Fruit fly (Drosophila melanogaster) whole organism, embryonic: ENCODE measurements around the gene CG10280.

ENCODE experiments used
- Atf6 ChIP-seq: fragments of 200-800 bp; sonication (Bioruptor generic); IDR thresholded peaks from 2 replicates; pipeline ENCODE4 v1.3.6; 2022; ENCODE audit warnings: missing biosample characterization, missing genetic modification characterization
- Bdp1 ChIP-seq: fragments of 200-800 bp; sonication (Bioruptor generic); optimal IDR thresholded peaks from 3 replicates; lab custom pipeline; 2016; ENCODE audit warnings: missing biosample characterization, missing genetic modification characterization
- BtbVII ChIP-seq: fragments of 200-800 bp; sonication (Bioruptor generic); optimal IDR thresholded peaks from 3 replicates; lab custom pipeline; 2017; ENCODE audit warnings: missing biosample characterization, mild to moderate bottlenecking, missing genetic modification characterization
- CG10979 ChIP-seq: fragments of 200-800 bp; sonication (Bioruptor generic); optimal IDR thresholded peaks from 2 replicates; lab custom pipeline; 2018; ENCODE audit warnings: missing biosample characterization, mild to moderate bottlenecking, missing genetic modification characterization, moderate library complexity
- CG11085 ChIP-seq: fragments of 200-800 bp; sonication (Bioruptor generic); IDR thresholded peaks from 2 replicates; pipeline ENCODE4 v1.3.6; 2022; ENCODE audit warnings: missing biosample characterization, missing genetic modification characterization
- CG11247 ChIP-seq: fragments of 200-800 bp; sonication (Bioruptor generic); IDR thresholded peaks from 2 replicates; pipeline ENCODE4 v1.3.6; 2022; ENCODE audit warnings: missing biosample characterization, missing genetic modification characterization
- CG11398 ChIP-seq: fragments of 200-800 bp; sonication (Bioruptor generic); optimal IDR thresholded peaks from 2 replicates; lab custom pipeline; 2016; ENCODE audit warnings: missing biosample characterization, missing genetic modification characterization
- CG12236 ChIP-seq: fragments of 200-800 bp; sonication (Bioruptor generic); optimal IDR thresholded peaks from 2 replicates; lab custom pipeline; 2016; ENCODE audit warnings: missing biosample characterization, missing genetic modification characterization
- CG16779 ChIP-seq: fragments of 200-800 bp; sonication (Bioruptor generic); IDR thresholded peaks from 2 replicates; pipeline ENCODE4 v1.3.6; 2022; ENCODE audit warnings: missing biosample characterization, missing genetic modification characterization
- CG1792 ChIP-seq: fragments of 200-800 bp; sonication (Bioruptor generic); optimal IDR thresholded peaks from 2 replicates; lab custom pipeline; 2016; ENCODE audit warnings: missing biosample characterization, missing genetic modification characterization
- CG2678 ChIP-seq: fragments of 200-800 bp; sonication (Bioruptor generic); optimal IDR thresholded peaks from 3 replicates; lab custom pipeline; 2019; ENCODE audit warnings: missing biosample characterization, mild to moderate bottlenecking, missing genetic modification characterization, moderate library complexity
- CG31441 ChIP-seq: fragments of 200-800 bp; sonication (Bioruptor generic); IDR thresholded peaks from 2 replicates; pipeline ENCODE4 v1.3.6; 2022; ENCODE audit warnings: missing biosample characterization, missing genetic modification characterization
- CG32772 ChIP-seq: fragments of 200-800 bp; sonication (Bioruptor generic); IDR thresholded peaks from 2 replicates; pipeline ENCODE4 v1.3.6; 2022; ENCODE audit warnings: missing biosample characterization, missing genetic modification characterization
- CG4282 ChIP-seq: fragments of 200-800 bp; sonication (Bioruptor generic); optimal IDR thresholded peaks from 2 replicates; lab custom pipeline; 2016; ENCODE audit warnings: missing biosample characterization, missing genetic modification characterization
- CG4404 ChIP-seq: fragments of 200-800 bp; sonication (Bioruptor generic); IDR thresholded peaks from 2 replicates; pipeline ENCODE4 v1.3.6; 2022; ENCODE audit warnings: missing biosample characterization, missing genetic modification characterization
- CG4854 ChIP-seq: fragments of 200-800 bp; sonication (Bioruptor generic); optimal IDR thresholded peaks from 2 replicates; lab custom pipeline; 2016; ENCODE audit warnings: missing biosample characterization, missing genetic modification characterization, inconsistent platforms
- CG6254 ChIP-seq: fragments of 200-800 bp; sonication (Bioruptor generic); optimal IDR thresholded peaks from 3 replicates; lab custom pipeline; 2017; ENCODE audit warnings: mild to moderate bottlenecking, missing biosample characterization, missing genetic modification reagents, missing genetic modification characterization
- CG6654 ChIP-seq: fragments of 200-800 bp; sonication (Bioruptor generic); optimal IDR thresholded peaks from 2 replicates; lab custom pipeline; 2017; ENCODE audit warnings: missing biosample characterization, mild to moderate bottlenecking, missing genetic modification characterization
- CG7786 ChIP-seq: fragments of 200-800 bp; sonication (Bioruptor generic); optimal IDR thresholded peaks from 2 replicates; lab custom pipeline; 2016; ENCODE audit warnings: missing biosample characterization, missing genetic modification characterization
- CG8089 ChIP-seq: fragments of 200-800 bp; sonication (Bioruptor generic); optimal IDR thresholded peaks from 3 replicates; lab custom pipeline; 2016; ENCODE audit warnings: missing biosample characterization, missing genetic modification characterization
- Camta ChIP-seq: fragments of 200-800 bp; sonication (Bioruptor generic); optimal IDR thresholded peaks from 2 replicates; lab custom pipeline; 2016; ENCODE audit warnings: missing biosample characterization, missing genetic modification characterization
- Elba2 ChIP-seq: fragments of 200-800 bp; sonication (Bioruptor generic); optimal IDR thresholded peaks from 3 replicates; lab custom pipeline; 2016; ENCODE audit warnings: missing biosample characterization, missing genetic modification characterization
- Ets65A ChIP-seq: fragments of 200-800 bp; sonication (Bioruptor generic); peaks from one replicate; lab custom pipeline; 2016; ENCODE audit warnings: missing biosample characterization, missing genetic modification characterization
- H2.0 ChIP-seq: fragments of 200-800 bp; sonication (Bioruptor generic); IDR thresholded peaks from 2 replicates; pipeline ENCODE4 v1.3.6; 2022; ENCODE audit warnings: missing biosample characterization, missing genetic modification characterization
- HLHmδ ChIP-seq: fragments of 200-800 bp; sonication (Bioruptor generic); optimal IDR thresholded peaks from 2 replicates; lab custom pipeline; 2018; ENCODE audit warnings: missing biosample characterization, mild to moderate bottlenecking, missing genetic modification characterization, moderate library complexity
- HmgZ ChIP-seq: fragments of 200-800 bp; sonication (Bioruptor generic); optimal IDR thresholded peaks from 2 replicates; lab custom pipeline; 2018; ENCODE audit warnings: missing biosample characterization, mild to moderate bottlenecking, missing genetic modification characterization
- Hr39 ChIP-seq: fragments of >200 bp; optimal IDR thresholded peaks from 2 replicates; lab custom pipeline; 2017
- Opbp ChIP-seq: fragments of 200-800 bp; sonication (Bioruptor generic); IDR thresholded peaks from 3 replicates; pipeline ENCODE4 v1.3.6; 2022; ENCODE audit warnings: missing biosample characterization, missing genetic modification characterization; ENCODE audit not compliant: partially characterized antibody
- Rx ChIP-seq: fragments of 200-800 bp; sonication (Bioruptor generic); IDR thresholded peaks from 2 replicates; pipeline ENCODE4 v1.3.6; 2022; ENCODE audit warnings: missing biosample characterization, missing genetic modification characterization
- Sin3A ChIP-seq: fragments of >200 bp; optimal IDR thresholded peaks from 2 replicates; lab custom pipeline; 2018
- ac ChIP-seq: fragments of 200-800 bp; sonication (Bioruptor generic); optimal IDR thresholded peaks from 3 replicates; lab custom pipeline; 2017; ENCODE audit warnings: missing biosample characterization, mild to moderate bottlenecking, missing genetic modification characterization
- al ChIP-seq: fragments of 200-800 bp; sonication (Bioruptor generic); IDR thresholded peaks from 2 replicates; pipeline ENCODE4 v1.3.6; 2022; ENCODE audit warnings: missing biosample characterization, missing genetic modification characterization
- bigmax ChIP-seq: fragments of 200-800 bp; sonication (Bioruptor generic); optimal IDR thresholded peaks from 2 replicates; lab custom pipeline; 2018; ENCODE audit warnings: missing biosample characterization, mild to moderate bottlenecking, missing genetic modification characterization
- br ChIP-seq: fragments of >200 bp; optimal IDR thresholded peaks from 2 replicates; lab custom pipeline; 2017
- dm ChIP-seq: fragments of 200-800 bp; sonication (Bioruptor generic); optimal IDR thresholded peaks from 3 replicates; lab custom pipeline; 2016; ENCODE audit warnings: missing biosample characterization, missing genetic modification characterization
- dmrt99B ChIP-seq: fragments of 200-800 bp; sonication (Bioruptor generic); optimal IDR thresholded peaks from 2 replicates; lab custom pipeline; 2018; ENCODE audit warnings: missing biosample characterization, mild to moderate bottlenecking, missing genetic modification characterization, moderate library complexity
- en ChIP-seq: fragments of 200-800 bp; sonication (Bioruptor generic); optimal IDR thresholded peaks from 2 replicates; lab custom pipeline; 2016; ENCODE audit warnings: missing biosample characterization, missing genetic modification characterization
- esg ChIP-seq: fragments of 200-800 bp; sonication (Bioruptor generic); conservative IDR thresholded peaks from 2 replicates; pipeline ENCODE4 v1.3.6; 2022; ENCODE audit warnings: missing biosample characterization, missing genetic modification characterization
- fd96Cb ChIP-seq: fragments of 200-800 bp; sonication (Bioruptor generic); optimal IDR thresholded peaks from 2 replicates; lab custom pipeline; 2018; ENCODE audit warnings: missing biosample characterization, mild to moderate bottlenecking, missing genetic modification characterization, moderate library complexity
- luna ChIP-seq: fragments of 200-800 bp; sonication (Bioruptor generic); optimal IDR thresholded peaks from 2 replicates; lab custom pipeline; 2016; ENCODE audit warnings: missing biosample characterization, missing genetic modification characterization
- mam ChIP-seq: fragments of 200-800 bp; sonication (Bioruptor generic); optimal IDR thresholded peaks from 3 replicates; lab custom pipeline; 2016; ENCODE audit warnings: missing biosample characterization, missing genetic modification characterization
- nerfin-2 ChIP-seq: fragments of 200-800 bp; sonication (Bioruptor generic); IDR thresholded peaks from 2 replicates; pipeline ENCODE4 v1.3.6; 2022; ENCODE audit warnings: missing biosample characterization, missing genetic modification characterization; ENCODE audit not compliant: partially characterized antibody
- org-1 ChIP-seq: fragments of 200-800 bp; sonication (Bioruptor generic); optimal IDR thresholded peaks from 2 replicates; lab custom pipeline; 2017; ENCODE audit warnings: missing biosample characterization, missing genetic modification characterization
- pan ChIP-seq, 4 experiments: fragments of >200 bp in 3 of 4; fragments of 200-800 bp in 1 of 4; sonication (Bioruptor generic) in 1 of 4; optimal IDR thresholded peaks in 3 of 4; IDR thresholded peaks in 1 of 4; 2 replicates each; pipeline versions ENCODE4 v1.3.6 to Lab custom; 2017 to 2022; ENCODE audit warnings: missing biosample characterization in 2 of 4, missing genetic modification characterization in 2 of 4, mixed read lengths in 1 of 4
- pnt ChIP-seq: fragments of 200-800 bp; sonication (Bioruptor generic); optimal IDR thresholded peaks from 3 replicates; lab custom pipeline; 2016; ENCODE audit warnings: missing biosample characterization, missing genetic modification characterization
- salm ChIP-seq: fragments of 200-800 bp; sonication (Bioruptor generic); optimal IDR thresholded peaks from 2 replicates; lab custom pipeline; 2018; ENCODE audit warnings: missing biosample characterization, mild to moderate bottlenecking, missing genetic modification characterization
- tgo ChIP-seq: fragments of 200-800 bp; sonication (Bioruptor generic); IDR thresholded peaks from 3 replicates; pipeline ENCODE4 v1.3.6; 2022; ENCODE audit warnings: missing biosample characterization, missing genetic modification characterization
- tin ChIP-seq: fragments of 200-800 bp; sonication (Bioruptor generic); optimal IDR thresholded peaks from 3 replicates; lab custom pipeline; 2016; ENCODE audit warnings: missing biosample characterization, missing genetic modification characterization
- unc-4 ChIP-seq: fragments of 200-800 bp; sonication (Bioruptor generic); IDR thresholded peaks from 2 replicates; pipeline ENCODE4 v1.3.6; 2022; ENCODE audit warnings: missing biosample characterization, missing genetic modification characterization; ENCODE audit not compliant: partially characterized antibody
- unpg ChIP-seq: fragments of 200-800 bp; sonication (Bioruptor generic); optimal IDR thresholded peaks from 3 replicates; lab custom pipeline; 2018; ENCODE audit warnings: missing biosample characterization, mild to moderate bottlenecking, missing genetic modification characterization, moderate library complexity
- zen2 ChIP-seq: fragments of 200-800 bp; sonication (Bioruptor generic); IDR thresholded peaks from 3 replicates; pipeline ENCODE4 v1.3.6; 2022; ENCODE audit warnings: missing biosample characterization, missing genetic modification characterization; ENCODE audit not compliant: partially characterized antibody

Gene CG10280

DNA sequence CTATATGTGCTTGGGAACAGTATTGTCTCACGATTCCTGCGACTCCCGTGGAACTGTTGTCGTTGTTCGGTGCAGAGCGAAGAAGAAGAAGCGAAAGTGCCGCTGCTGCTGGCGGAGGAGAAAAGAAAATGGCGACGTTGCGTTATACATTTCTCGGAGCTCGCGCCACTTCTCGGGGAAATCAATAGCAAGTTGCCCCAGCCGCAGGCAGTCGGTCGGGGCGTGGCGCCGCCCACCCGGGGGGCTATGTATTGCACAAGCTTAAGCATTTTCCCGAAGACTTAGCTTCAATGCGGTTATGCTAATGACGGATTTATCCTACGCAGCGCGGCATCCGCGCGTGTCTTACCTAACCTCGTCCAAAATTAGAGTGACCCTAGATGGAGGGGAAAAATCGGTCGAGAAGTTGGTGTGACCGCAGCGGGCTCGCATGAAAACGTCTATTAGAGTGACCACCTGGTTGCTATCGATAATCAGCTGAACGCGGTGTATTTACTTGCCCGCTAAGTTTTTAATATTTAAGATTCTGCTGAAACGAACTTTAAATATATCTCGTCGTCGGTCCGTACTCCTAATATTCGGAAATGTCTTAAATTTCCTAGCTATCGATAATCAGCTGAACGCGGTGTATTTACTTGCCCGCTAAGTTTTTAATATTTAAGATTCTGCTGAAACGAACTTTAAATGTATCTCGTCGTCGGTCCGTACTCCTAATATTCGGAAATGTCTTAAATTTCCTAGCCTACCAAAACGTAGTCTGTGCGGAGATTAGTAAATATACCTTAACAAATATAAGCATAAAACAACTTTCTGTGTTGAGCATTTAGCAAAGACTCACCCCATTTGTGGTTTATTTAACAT, 3.3 kb downstream of the CG10280 start, which contains the start of gene Rm62 (continued):
- TF ChIP-seq CG10979 (tag; lab: Kevin White, UChicago), result peak; percentile 6
- TF ChIP-seq Sin3A (lab: Kevin White, UChicago), result no peak
- no peak for TF ChIP-seq Hr39 (lab: Kevin White, UChicago)
- TF ChIP-seq CG11085 (GFP tag; lab: Robert Waterston, UW), result no peak
- no peak for TF ChIP-seq CG12236 (GFP tag; lab: Kevin White, UChicago)
- TF ChIP-seq Atf6 (GFP tag; lab: Robert Waterston, UW), result peak; percentile 34; the same call in 1 of the 2 replicates
- TF ChIP-seq org-1 (GFP tag; lab: Kevin White, UChicago), result peak; percentile 44
- TF ChIP-seq Ets65A (GFP tag; lab: Kevin White, UChicago), result no peak
- TF ChIP-seq Elba2 (GFP tag; lab: Kevin White, UChicago), result no peak
- no peak for TF ChIP-seq fd96Cb (tag; lab: Kevin White, UChicago)
- TF ChIP-seq ac, result peak; percentile 41
- no peak for TF ChIP-seq CG6254 (GFP tag; lab: Kevin White, UChicago)
- TF ChIP-seq unpg (GFP tag; lab: Kevin White, UChicago), result peak; percentile 28
- no peak for TF ChIP-seq H2.0 (GFP tag; lab: Robert Waterston, UW)
- TF ChIP-seq CG11398 (GFP tag; lab: Kevin White, UChicago), result no peak
- TF ChIP-seq CG16779, result no peak
- TF ChIP-seq CG2678 (tag; lab: Kevin White, UChicago), result peak; percentile 31
- TF ChIP-seq CG1792 (GFP tag; lab: Kevin White, UChicago), result no peak
- TF ChIP-seq pnt (GFP tag; lab: Kevin White, UChicago), result no peak
- TF ChIP-seq CG4404 (GFP tag; lab: Robert Waterston, UW), result no peak
- TF ChIP-seq al (GFP tag; lab: Robert Waterston, UW), result no peak
- no peak for TF ChIP-seq Rx
- TF ChIP-seq Bdp1 (GFP tag; lab: Kevin White, UChicago), result no peak
- TF ChIP-seq CG4854, result no peak
- TF ChIP-seq CG6654, result no peak
- TF ChIP-seq salm (tag; lab: Kevin White, UChicago), result no peak
- no peak for TF ChIP-seq luna (GFP tag; lab: Kevin White, UChicago)
- peak; percentile 3 for TF ChIP-seq BtbVII (GFP tag; lab: Kevin White, UChicago)
- TF ChIP-seq dm, result peak; percentile 53
- TF ChIP-seq Opbp (GFP tag; lab: Robert Waterston, UW), result no peak; the same call in 2 of the 3 replicates
- no peak for TF ChIP-seq CG32772
- peak; percentile 94 for TF ChIP-seq bigmax (GFP tag; lab: Kevin White, UChicago)
- TF ChIP-seq CG7786 (GFP tag; lab: Kevin White, UChicago), result no peak
- TF ChIP-seq HmgZ (tag; lab: Kevin White, UChicago), result peak; percentile 0
- TF ChIP-seq dmrt99B (tag; lab: Kevin White, UChicago), result no peak
- no peak for TF ChIP-seq esg (GFP tag; lab: Robert Waterston, UW)
- peak; percentile 68 for TF ChIP-seq HLHmδ (GFP tag; lab: Kevin White, UChicago)
- no peak for TF ChIP-seq CG8089
- no peak for TF ChIP-seq mam (GFP tag; lab: Kevin White, UChicago)
- TF ChIP-seq zen2 (GFP tag; lab: Robert Waterston, UW), result no peak
- no peak for TF ChIP-seq tin (GFP tag; lab: Kevin White, UChicago)
- TF ChIP-seq tgo (GFP tag; lab: Robert Waterston, UW), result no peak
- TF ChIP-seq CG11247 (GFP tag; lab: Robert Waterston, UW), result no peak
- no peak for TF ChIP-seq pan (optimal IDR thresholded peaks at IDR 0.05; lab: Kevin White, UChicago)
- no peak for TF ChIP-seq pan (GFP tag; optimal IDR thresholded peaks at IDR 0.05 in 1 of 2, IDR thresholded peaks at IDR 0.05 in 1 of 2)
- no peak for TF ChIP-seq br (lab: Kevin White, UChicago)
- no peak for TF ChIP-seq en (GFP tag; lab: Kevin White, UChicago)
- TF ChIP-seq CG31441, result 0 out of 2 replicates have a peak, but pooled peaks have one; percentile 15
- no peak for TF ChIP-seq CG4282 (GFP tag; lab: Kevin White, UChicago)
- no peak for TF ChIP-seq nerfin-2
- TF ChIP-seq unc-4 (GFP tag; lab: Robert Waterston, UW), result peak; percentile 40; the same call in 1 of the 2 replicates
- no peak for TF ChIP-seq Camta (GFP tag; lab: Kevin White, UChicago)
